Worm (Caenorhabditis elegans): Measurements from ENCODE around the gene cyn-11.

ce11 chrII:8703729-8704128 lies 12.4 kb downstream of the cyn-11 start, which contains the start of gene ceh-7:
- TF ChIP-seq nhr-90 (tag; optimal IDR thresholded peaks at IDR 0.05) (no peak), madf-6 (GFP tag; IDR thresholded peaks at IDR 0.05) (no peak), hlh-26 (GFP tag; conservative IDR thresholded peaks at IDR 0.05) (no peak), Y53G8AR.9 (GFP tag; conservative IDR thresholded peaks at IDR 0.05) (no peak), pha-4 (tag; optimal IDR thresholded peaks at IDR 0.05) (no peak), hmg-20 (GFP tag; IDR thresholded peaks at IDR 0.05) (no peak), unc-130 (GFP tag; optimal IDR thresholded peaks at IDR 0.05) (no peak), ztf-26 (tag; optimal IDR thresholded peaks at IDR 0.05) (no peak), ama-1 (optimal IDR thresholded peaks at IDR 0.05) (no peak), ama-1 (GFP tag; optimal IDR thresholded peaks at IDR 0.05) (no peak), him-1 (tag; optimal IDR thresholded peaks at IDR 0.05) (no peak), lin-54 (GFP tag; optimal IDR thresholded peaks at IDR 0.05) (no peak)
